Fruit fly (Drosophila melanogaster) whole organism, wandering third instar larva: ENCODE measurements around the gene sra.

Source experiments
- Hr78 ChIP-seq: fragments of >200 bp; optimal IDR thresholded peaks from 2 replicates; lab custom pipeline; 2017; ENCODE audit warnings: missing biosample characterization, missing genetic modification characterization
- fru ChIP-seq: fragments of 200-800 bp; sonication (Bioruptor generic); optimal IDR thresholded peaks from 3 replicates; lab custom pipeline; 2016; ENCODE audit warnings: missing biosample characterization, mild to moderate bottlenecking, missing genetic modification characterization
- psq ChIP-seq: fragments of 200-800 bp; sonication (Bioruptor generic); optimal IDR thresholded peaks from 3 replicates; lab custom pipeline; 2017; ENCODE audit warnings: missing biosample characterization, mild to moderate bottlenecking, missing genetic modification characterization, moderate library complexity

DNA sequence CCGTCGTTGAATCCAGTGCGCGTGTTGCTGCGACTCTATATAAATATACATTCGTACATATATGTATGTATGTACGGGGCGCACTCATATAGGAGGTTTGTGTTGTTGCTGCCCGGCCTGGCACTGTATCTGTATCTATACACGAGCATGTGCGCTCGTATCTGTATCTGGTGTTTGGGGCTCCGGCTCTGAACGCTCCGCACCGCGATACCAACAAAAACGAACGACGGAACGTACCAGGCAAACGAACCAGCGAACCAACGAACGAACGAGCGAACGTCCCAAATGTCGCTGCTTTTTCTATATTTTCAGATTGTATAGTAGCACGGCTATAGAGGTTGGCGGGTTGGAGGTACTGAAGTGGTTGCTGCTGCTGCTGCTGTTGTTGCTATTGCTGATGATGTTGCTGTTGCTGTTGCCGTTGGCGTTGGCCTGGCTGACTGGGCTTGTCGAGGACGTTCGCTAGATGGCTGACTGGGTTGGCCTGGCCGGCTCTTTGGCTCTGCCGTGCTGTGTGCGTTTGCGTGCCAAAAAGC, 20.3 kb downstream of the sra start:
- TF ChIP-seq Hr78 (GFP tag; lab: Kevin White, UChicago) (no peak), psq (peak; percentile 70), fru (GFP tag; lab: Kevin White, UChicago) (peak; percentile 10)
